Fruit fly (Drosophila melanogaster) whole organism, pupa: Measurements from ENCODE around the gene CG13101.

Source experiments
- CG13204 ChIP-seq: fragments of 200-800 bp; sonication (Bioruptor generic); optimal IDR thresholded peaks from 2 replicates; lab custom pipeline; 2018; ENCODE audit warnings: missing biosample characterization, mild to moderate bottlenecking, missing genetic modification characterization, moderate library complexity
- CG14655 ChIP-seq: fragments of 200-800 bp; sonication (Bioruptor generic); optimal IDR thresholded peaks from 3 replicates; lab custom pipeline; 2017; ENCODE audit warnings: mild to moderate bottlenecking, missing biosample characterization, missing genetic modification reagents, missing genetic modification characterization
- CG32121 ChIP-seq: fragments of 200-800 bp; sonication (Bioruptor generic); IDR thresholded peaks from 2 replicates; pipeline ENCODE4 v1.3.6; 2022; ENCODE audit warnings: missing biosample characterization, missing genetic modification characterization

dm6 chr2L:9013968-9014367, 29.3 kb upstream of the CG13101 start, which contains the start of gene Rcd-1r:
- no peak for TF ChIP-seq CG32121 (GFP tag; lab: Robert Waterston, UW)
- no peak for TF ChIP-seq CG13204 (GFP tag; lab: Kevin White, UChicago)
- TF ChIP-seq CG14655 (GFP tag; lab: Kevin White, UChicago) = no peak
